Worm (Caenorhabditis elegans): ENCODE results near the gene fbxa-138.

The fbxa-138 gene

ce11 chrIII:1413125-1413837 lies 29.2 kb upstream of the fbxa-138 start:
- no peak for TF ChIP-seq aly-2 (tag; optimal IDR thresholded peaks at IDR 0.05)
- TF ChIP-seq ama-1 (optimal IDR thresholded peaks at IDR 0.05), result no peak
- TF ChIP-seq ceh-82 (tag; optimal IDR thresholded peaks at IDR 0.05), result no peak
- no peak for TF ChIP-seq nhr-19 (GFP tag; conservative IDR thresholded peaks at IDR 0.05)
- TF ChIP-seq lin-15B (tag; optimal IDR thresholded peaks at IDR 0.05), result no peak
- TF ChIP-seq nhr-11 (tag; optimal IDR thresholded peaks at IDR 0.05), result no peak
- no peak for TF ChIP-seq grh-1 (GFP tag; IDR thresholded peaks at IDR 0.05)
- TF ChIP-seq ceh-8 (GFP tag; optimal IDR thresholded peaks at IDR 0.05), result no peak
- no peak for TF ChIP-seq Y116A8C.19 (tag; optimal IDR thresholded peaks at IDR 0.05; ENCODE audit: borderline replicate concordance)
- TF ChIP-seq nhr-90 (tag; optimal IDR thresholded peaks at IDR 0.05; ENCODE audit: poor library complexity), result no peak
- TF ChIP-seq unc-62 (GFP tag; optimal IDR thresholded peaks at IDR 0.05), result no peak
- no peak for TF ChIP-seq irx-1 (tag; optimal IDR thresholded peaks at IDR 0.05)
- no peak for TF ChIP-seq vab-15 (tag; optimal IDR thresholded peaks at IDR 0.05)
- TF ChIP-seq tbx-2 (tag; optimal IDR thresholded peaks at IDR 0.05), result no peak

ce11 chrIII:1409139-1409538 lies 25.1 kb upstream of the fbxa-138 start, which contains the start of gene Y82E9BR.22:
Y82E9BR.22 (minus strand) TSS chrIII:1409239.
- TF ChIP-seq tlp-1 (tag; optimal IDR thresholded peaks at IDR 0.05) (no peak), nhr-71 (tag; optimal IDR thresholded peaks at IDR 0.05) (no peak), fkh-8 (tag; optimal IDR thresholded peaks at IDR 0.05) (no peak), sox-4 (tag; optimal IDR thresholded peaks at IDR 0.05) (no peak), zag-1 (tag; optimal IDR thresholded peaks at IDR 0.05) (no peak), hlh-4 (tag; optimal IDR thresholded peaks at IDR 0.05) (no peak), nhr-20 (tag; optimal IDR thresholded peaks at IDR 0.05) (no peak), mdl-1 (tag; optimal IDR thresholded peaks at IDR 0.05) (no peak), lin-15B (tag; optimal IDR thresholded peaks at IDR 0.05) (no peak), efl-1 (optimal IDR thresholded peaks at IDR 0.05) (no peak), efl-1 (GFP tag; optimal IDR thresholded peaks at IDR 0.05 in 1 of 2) (no peak), fos-1 (tag; optimal IDR thresholded peaks at IDR 0.05) (no peak), C34B4.2 (tag; optimal IDR thresholded peaks at IDR 0.05) (no peak), isw-1 (GFP tag; IDR thresholded peaks at IDR 0.05) (no peak)

- TF ChIP-seq xbp-1 (tag; optimal IDR thresholded peaks at IDR 0.05), result no peak
- TF ChIP-seq lin-14 (GFP tag; optimal IDR thresholded peaks at IDR 0.05), result no peak
- no peak for TF ChIP-seq C04F5.9 (tag; optimal IDR thresholded peaks at IDR 0.05)
These were observed 19.1 kb upstream of the fbxa-138 start, which contains the start of gene pals-18 for ce11 chrIII:1403108-1403507. pals-18 (plus strand) TSS chrIII:1403408.

- TF ChIP-seq isw-1 (GFP tag; IDR thresholded peaks at IDR 0.05), result no peak
- TF ChIP-seq elt-2 (tag; optimal IDR thresholded peaks at IDR 0.05), result peak; percentile 78
- TF ChIP-seq lin-35 (GFP tag; optimal IDR thresholded peaks at IDR 0.05), result peak in 1 of 2 experiments; percentile 9
These were observed 17.5 kb upstream of the fbxa-138 start, which contains the start of gene pals-19 for ce11 chrIII:1401497-1401990. pals-19 (plus strand) TSS chrIII:1401940.

ce11 chrIII:1399670-1400069 lies 15.6 kb upstream of the fbxa-138 start, which contains the start of gene pals-16:
pals-16 (plus strand) TSS chrIII:1399970.
- TF ChIP-seq nhr-71 (tag; optimal IDR thresholded peaks at IDR 0.05) (no peak), lin-39 (tag; optimal IDR thresholded peaks at IDR 0.05) (no peak)

- TF ChIP-seq elt-2 (tag; optimal IDR thresholded peaks at IDR 0.05), result peak; percentile 86
- no peak for TF ChIP-seq fos-1 (tag; optimal IDR thresholded peaks at IDR 0.05)
- no peak for TF ChIP-seq mef-2 (tag; optimal IDR thresholded peaks at IDR 0.05)
- no peak for TF ChIP-seq dpl-1 (GFP tag; optimal IDR thresholded peaks at IDR 0.05)
These were observed 14.1 kb upstream of the fbxa-138 start for ce11 chrIII:1398183-1398582.
